ENCODE assay signal across 1 fruit fly cellular context in the genomic region with DNA sequence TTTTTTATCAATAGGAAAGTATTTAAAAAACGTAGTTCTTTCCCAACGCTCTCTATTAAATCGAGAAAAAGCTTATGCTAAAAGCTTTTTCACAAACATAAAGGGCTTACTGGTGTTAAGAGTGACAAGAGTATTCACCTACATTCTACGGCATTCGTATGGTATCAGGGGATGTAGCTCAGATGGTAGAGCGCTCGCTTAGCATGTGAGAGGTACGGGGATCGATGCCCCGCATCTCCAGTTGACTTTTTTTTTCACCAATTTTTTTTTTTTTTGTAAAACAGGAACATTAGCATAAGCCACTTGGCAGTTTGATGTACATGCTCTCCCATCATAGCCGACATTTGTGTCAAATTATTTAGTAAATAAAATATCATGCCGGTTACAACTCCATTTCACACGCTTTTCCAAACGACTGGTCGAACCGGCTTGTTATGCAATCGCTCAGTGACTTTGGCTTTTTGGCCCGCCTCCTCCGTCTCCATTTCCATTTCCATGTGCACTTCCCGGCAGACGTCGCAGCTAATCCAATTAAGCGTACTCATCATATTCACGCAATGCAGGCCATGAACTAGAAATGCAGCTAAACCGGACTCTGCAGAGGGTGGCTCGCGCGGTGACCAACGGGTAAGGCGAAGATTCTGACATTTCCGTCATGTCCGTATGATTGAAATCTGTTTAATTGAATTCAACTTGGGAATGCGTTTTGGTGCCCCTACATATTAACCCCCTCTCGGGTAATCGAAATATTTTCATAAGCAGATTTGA.
A peak's percentile ranks its signal among the peaks of the same experiment; 100 is the strongest.
TF ChIP-seq lines count a peak whose summit lies in the region.

No protein-coding gene starts in this region.

TF ChIP-seq in whole organism, embryonic, 481 proteins besides CTCF, POLR2A, EP300 and RAD21 (continued from another document):
- TF ChIP-seq Dll (GFP tag; IDR thresholded peaks at IDR 0.05; lab: Robert Waterston, UW; ENCODE audit: partially characterized antibody) (peak; percentile 64; the same call in 3 of the 4 replicates), Bgb (GFP tag; IDR thresholded peaks at IDR 0.05; lab: Robert Waterston, UW; ENCODE audit: partially characterized antibody) (peak; percentile 89), nerfin-2 (GFP tag; IDR thresholded peaks at IDR 0.05; lab: Robert Waterston, UW; ENCODE audit: partially characterized antibody) (peak; percentile 94), CG14860 (GFP tag; IDR thresholded peaks at IDR 0.05; lab: Robert Waterston, UW; ENCODE audit: partially characterized antibody) (peak; percentile 90), Scr (GFP tag; IDR thresholded peaks at IDR 0.05; lab: Robert Waterston, UW; ENCODE audit: partially characterized antibody) (peak; percentile 79), CG17328 (GFP tag; IDR thresholded peaks at IDR 0.05; lab: Robert Waterston, UW) (no peak), CG10543 (GFP tag; optimal IDR thresholded peaks at IDR 0.05; lab: Kevin White, UChicago) (no peak), repo (GFP tag; optimal IDR thresholded peaks at IDR 0.05; lab: Kevin White, UChicago) (no peak), H15 (GFP tag; IDR thresholded peaks at IDR 0.05; lab: Robert Waterston, UW) (no peak), knrl (GFP tag; IDR thresholded peaks at IDR 0.05; lab: Robert Waterston, UW; ENCODE audit: partially characterized antibody) (peak; percentile 79), vvl (GFP tag; IDR thresholded peaks at IDR 0.05; lab: Robert Waterston, UW) (peak; percentile 53; the same call in 1 of the 2 replicates), CG12659 (GFP tag; optimal IDR thresholded peaks at IDR 0.05; lab: Kevin White, UChicago) (no peak), sqz (GFP tag; optimal IDR thresholded peaks at IDR 0.05; lab: Kevin White, UChicago) (peak; percentile 48), eve (GFP tag; optimal IDR thresholded peaks at IDR 0.05; lab: Kevin White, UChicago) (peak in 1 of 2 experiments; percentile 53), Ets65A (GFP tag; lab: Kevin White, UChicago) (peak; percentile 85), CG9876 (GFP tag; optimal IDR thresholded peaks at IDR 0.05; lab: Kevin White, UChicago) (no peak), NfI (GFP tag; optimal IDR thresholded peaks at IDR 0.05; lab: Kevin White, UChicago) (no peak), Sin3A (optimal IDR thresholded peaks at IDR 0.05; lab: Kevin White, UChicago) (no peak), CG34376 (GFP tag; optimal IDR thresholded peaks at IDR 0.05; lab: Kevin White, UChicago) (no peak), disco-r (GFP tag; optimal IDR thresholded peaks at IDR 0.05; lab: Kevin White, UChicago) (no peak), stc (GFP tag; IDR thresholded peaks at IDR 0.05; lab: Robert Waterston, UW) (0 out of 2 replicates have a peak, but pooled peaks have one; percentile 12), hb (GFP tag; IDR thresholded peaks at IDR 0.05; lab: Robert Waterston, UW; ENCODE audit: partially characterized antibody) (peak; percentile 83), Hey (tag; optimal IDR thresholded peaks at IDR 0.05; lab: Kevin White, UChicago) (no peak), gcm2 (GFP tag; optimal IDR thresholded peaks at IDR 0.05; lab: Kevin White, UChicago) (no peak), CG42726 (GFP tag; IDR thresholded peaks at IDR 0.05; lab: Robert Waterston, UW; ENCODE audit: partially characterized antibody) (peak; percentile 80; the same call in 1 of the 2 replicates), sna (GFP tag; IDR thresholded peaks at IDR 0.05; lab: Robert Waterston, UW; ENCODE audit: partially characterized antibody) (peak; percentile 65), HmgD (GFP tag; optimal IDR thresholded peaks at IDR 0.05; lab: Kevin White, UChicago) (no peak), jing (GFP tag; optimal IDR thresholded peaks at IDR 0.05; lab: Kevin White, UChicago) (no peak), Dbx (GFP tag; IDR thresholded peaks at IDR 0.05; lab: Robert Waterston, UW) (0 out of 3 replicates have a peak, but pooled peaks have one; percentile 8), ATbp (GFP tag; optimal IDR thresholded peaks at IDR 0.05; lab: Kevin White, UChicago) (no peak), CG9797 (GFP tag; optimal IDR thresholded peaks at IDR 0.05; lab: Kevin White, UChicago) (no peak), mld (GFP tag; IDR thresholded peaks at IDR 0.05; lab: Robert Waterston, UW; ENCODE audit: partially characterized antibody) (peak; percentile 95), Med (GFP tag; lab: Kevin White, UChicago) (peak; percentile 47), chif (GFP tag; optimal IDR thresholded peaks at IDR 0.05; lab: Kevin White, UChicago) (no peak), amos (GFP tag; IDR thresholded peaks at IDR 0.05; lab: Robert Waterston, UW; ENCODE audit: partially characterized antibody) (peak; percentile 85), trem (tag; optimal IDR thresholded peaks at IDR 0.05; lab: Kevin White, UChicago) (no peak), CG9817 (tag; optimal IDR thresholded peaks at IDR 0.05; lab: Kevin White, UChicago) (no peak), chn (GFP tag; optimal IDR thresholded peaks at IDR 0.05; lab: Kevin White, UChicago) (no peak), scrt (GFP tag; optimal IDR thresholded peaks at IDR 0.05; lab: Kevin White, UChicago) (no peak), CG10147 (GFP tag; optimal IDR thresholded peaks at IDR 0.05; lab: Kevin White, UChicago) (no peak), Awh (GFP tag; IDR thresholded peaks at IDR 0.05; lab: Robert Waterston, UW) (0 out of 2 replicates have a peak, but pooled peaks have one; percentile 39), tna (GFP tag; IDR thresholded peaks at IDR 0.05; lab: Robert Waterston, UW; ENCODE audit: partially characterized antibody) (peak; percentile 93), oc (tag; optimal IDR thresholded peaks at IDR 0.05; lab: Kevin White, UChicago) (peak; percentile 45), Pdp1 (GFP tag; optimal IDR thresholded peaks at IDR 0.05; lab: Kevin White, UChicago) (peak in 1 of 2 experiments; percentile 94), chinmo (GFP tag; IDR thresholded peaks at IDR 0.05; lab: Robert Waterston, UW; ENCODE audit: partially characterized antibody) (0 out of 4 replicates have a peak, but pooled peaks have one; percentile 64), fd102C (GFP tag; optimal IDR thresholded peaks at IDR 0.05; lab: Kevin White, UChicago) (peak; percentile 25), vnd (GFP tag; IDR thresholded peaks at IDR 0.05; lab: Robert Waterston, UW; ENCODE audit: partially characterized antibody) (peak; percentile 78; the same call in 2 of the 3 replicates), ems (GFP tag; optimal IDR thresholded peaks at IDR 0.05; lab: Kevin White, UChicago) (no peak), Opbp (GFP tag; IDR thresholded peaks at IDR 0.05; lab: Robert Waterston, UW; ENCODE audit: partially characterized antibody) (peak; percentile 92), Doc2 (GFP tag; IDR thresholded peaks at IDR 0.05; lab: Robert Waterston, UW) (no peak), CG16813 (GFP tag; IDR thresholded peaks at IDR 0.05; lab: Robert Waterston, UW; ENCODE audit: partially characterized antibody) (peak; percentile 90), CG6791 (GFP tag; IDR thresholded peaks at IDR 0.05; lab: Robert Waterston, UW; ENCODE audit: partially characterized antibody) (peak; percentile 95), Doc3 (GFP tag; IDR thresholded peaks at IDR 0.05; lab: Robert Waterston, UW; ENCODE audit: partially characterized antibody) (peak; percentile 38; the same call in 1 of the 3 replicates)
